ENCODE assay signal across 3 fruit fly cellular contexts in genomic region chrX:4982430-4982829, dm6.
TF ChIP-seq lines count a peak whose summit lies in the region.

No protein-coding gene starts in this region.

- no peak for TF ChIP-seq CTCF in whole organism, embryonic (GFP tag; optimal IDR thresholded peaks at IDR 0.05; lab: Kevin White, UChicago)

TF ChIP-seq in whole organism, embryonic, 481 proteins besides CTCF, POLR2A, EP300 and RAD21:
- no peak for TF ChIP-seq chm (GFP tag; IDR thresholded peaks at IDR 0.05; lab: Robert Waterston, UW)
- TF ChIP-seq Drgx (GFP tag; IDR thresholded peaks at IDR 0.05; lab: Robert Waterston, UW): peak; percentile 31; the same call in 1 of the 2 replicates

TF ChIP-seq in whole organism, prepupa, 60 proteins besides CTCF, POLR2A, EP300 and RAD21 (continues in another document):
- TF ChIP-seq Sox15 (GFP tag; optimal IDR thresholded peaks at IDR 0.05; lab: Kevin White, UChicago) (no peak), Sox102F (GFP tag; optimal IDR thresholded peaks at IDR 0.05; lab: Kevin White, UChicago) (no peak), Ets96B (tag; optimal IDR thresholded peaks at IDR 0.05; lab: Kevin White, UChicago) (no peak), CG6854 (GFP tag; optimal IDR thresholded peaks at IDR 0.05; lab: Kevin White, UChicago) (no peak), cyc (GFP tag; optimal IDR thresholded peaks at IDR 0.05; lab: Kevin White, UChicago) (no peak), CG4318 (GFP tag; optimal IDR thresholded peaks at IDR 0.05; lab: Kevin White, UChicago) (peak; percentile 27), Eip78C (GFP tag; lab: Kevin White, UChicago) (peak; percentile 21), topi (GFP tag; optimal IDR thresholded peaks at IDR 0.05; lab: Kevin White, UChicago) (no peak), CG6808 (GFP tag; optimal IDR thresholded peaks at IDR 0.05; lab: Kevin White, UChicago) (no peak), CG11294 (GFP tag; IDR thresholded peaks at IDR 0.05; lab: Robert Waterston, UW) (no peak), fd59A (GFP tag; optimal IDR thresholded peaks at IDR 0.05; lab: Kevin White, UChicago) (no peak), net (GFP tag; optimal IDR thresholded peaks at IDR 0.05; lab: Kevin White, UChicago) (no peak), ss (GFP tag; optimal IDR thresholded peaks at IDR 0.05; lab: Kevin White, UChicago) (no peak), Hr39 (GFP tag; optimal IDR thresholded peaks at IDR 0.05; lab: Kevin White, UChicago) (no peak), CG10631 (GFP tag; optimal IDR thresholded peaks at IDR 0.05; lab: Kevin White, UChicago) (no peak), vri (GFP tag; optimal IDR thresholded peaks at IDR 0.05; lab: Kevin White, UChicago) (no peak), CG34406 (GFP tag; optimal IDR thresholded peaks at IDR 0.05; lab: Kevin White, UChicago) (no peak), CG9139 (GFP tag; optimal IDR thresholded peaks at IDR 0.05; lab: Kevin White, UChicago) (no peak), salr (GFP tag; optimal IDR thresholded peaks at IDR 0.05; lab: Kevin White, UChicago) (no peak), CG16779 (tag; optimal IDR thresholded peaks at IDR 0.05; lab: Kevin White, UChicago) (no peak), Eip75B (GFP tag; optimal IDR thresholded peaks at IDR 0.05; lab: Kevin White, UChicago) (no peak), CG31627 (GFP tag; optimal IDR thresholded peaks at IDR 0.05; lab: Kevin White, UChicago) (no peak), esn (GFP tag; optimal IDR thresholded peaks at IDR 0.05; lab: Kevin White, UChicago) (no peak), acj6 (GFP tag; optimal IDR thresholded peaks at IDR 0.05; lab: Kevin White, UChicago) (no peak), CG7368 (GFP tag; optimal IDR thresholded peaks at IDR 0.05; lab: Kevin White, UChicago) (no peak), CG11902 (GFP tag; optimal IDR thresholded peaks at IDR 0.05; lab: Kevin White, UChicago) (no peak), Gug (GFP tag; IDR thresholded peaks at IDR 0.05; lab: Robert Waterston, UW) (no peak), pdm3 (GFP tag; optimal IDR thresholded peaks at IDR 0.05; lab: Kevin White, UChicago) (no peak), CG3032 (tag; optimal IDR thresholded peaks at IDR 0.05; lab: Kevin White, UChicago) (no peak), lz (GFP tag; optimal IDR thresholded peaks at IDR 0.05; lab: Kevin White, UChicago) (no peak), OdsH (GFP tag; optimal IDR thresholded peaks at IDR 0.05; lab: Kevin White, UChicago) (no peak), CG1621 (tag; optimal IDR thresholded peaks at IDR 0.05; lab: Kevin White, UChicago) (no peak), Hr38 (GFP tag; optimal IDR thresholded peaks at IDR 0.05; lab: Kevin White, UChicago) (no peak), Ets21C (GFP tag; optimal IDR thresholded peaks at IDR 0.05; lab: Kevin White, UChicago) (no peak), svp (GFP tag; lab: Kevin White, UChicago) (no peak), CG6276 (GFP tag; optimal IDR thresholded peaks at IDR 0.05; lab: Kevin White, UChicago) (peak; percentile 28), Eip93F (GFP tag; optimal IDR thresholded peaks at IDR 0.05; lab: Kevin White, UChicago) (no peak), CG8632 (GFP tag; optimal IDR thresholded peaks at IDR 0.05; lab: Kevin White, UChicago) (no peak), Lpt (GFP tag; optimal IDR thresholded peaks at IDR 0.05; lab: Kevin White, UChicago) (no peak), dac (GFP tag; optimal IDR thresholded peaks at IDR 0.05; lab: Kevin White, UChicago) (peak; percentile 46), spab (GFP tag; optimal IDR thresholded peaks at IDR 0.05; lab: Kevin White, UChicago) (no peak), fd85E (GFP tag; optimal IDR thresholded peaks at IDR 0.05; lab: Kevin White, UChicago) (no peak), Met (GFP tag; optimal IDR thresholded peaks at IDR 0.05; lab: Kevin White, UChicago) (no peak), CG6792 (GFP tag; optimal IDR thresholded peaks at IDR 0.05; lab: Kevin White, UChicago) (no peak), CG3919 (GFP tag; optimal IDR thresholded peaks at IDR 0.05; lab: Kevin White, UChicago) (no peak), Sox14 (GFP tag; optimal IDR thresholded peaks at IDR 0.05; lab: Kevin White, UChicago) (no peak), CG15336 (GFP tag; IDR thresholded peaks at IDR 0.05; lab: Robert Waterston, UW) (peak; percentile 54), achi (GFP tag; optimal IDR thresholded peaks at IDR 0.05; lab: Kevin White, UChicago) (peak; percentile 4)

TF ChIP-seq in whole organism, pupa, 21 proteins besides CTCF, POLR2A, EP300 and RAD21:
- TF ChIP-seq CG8301 (tag; optimal IDR thresholded peaks at IDR 0.05; lab: Kevin White, UChicago): peak; percentile 46
- peak; percentile 58; the same call in 2 of the 3 replicates for TF ChIP-seq fd96Ca (GFP tag; IDR thresholded peaks at IDR 0.05; lab: Robert Waterston, UW)
- no peak for TF ChIP-seq CG8159 (tag; optimal IDR thresholded peaks at IDR 0.05; lab: Kevin White, UChicago)
- peak; percentile 35; the same call in 1 of the 2 replicates for TF ChIP-seq CG32121 (GFP tag; IDR thresholded peaks at IDR 0.05; lab: Robert Waterston, UW)
- peak; percentile 59 for TF ChIP-seq CG14655 (GFP tag; optimal IDR thresholded peaks at IDR 0.05; lab: Kevin White, UChicago)
- no peak for TF ChIP-seq CG13204 (GFP tag; optimal IDR thresholded peaks at IDR 0.05; lab: Kevin White, UChicago)
- TF ChIP-seq CG12605 (GFP tag; IDR thresholded peaks at IDR 0.05; lab: Robert Waterston, UW): no peak
- TF ChIP-seq Snoo (tag; optimal IDR thresholded peaks at IDR 0.05; lab: Kevin White, UChicago): no peak
- TF ChIP-seq CG34367 (tag; optimal IDR thresholded peaks at IDR 0.05; lab: Kevin White, UChicago): no peak
- TF ChIP-seq CG17806 (tag; optimal IDR thresholded peaks at IDR 0.05; lab: Kevin White, UChicago): no peak
- no peak for TF ChIP-seq Pif1A (GFP tag; optimal IDR thresholded peaks at IDR 0.05; lab: Kevin White, UChicago)
- no peak for TF ChIP-seq EcR (GFP tag; optimal IDR thresholded peaks at IDR 0.05; lab: Kevin White, UChicago)
- no peak for TF ChIP-seq Ets98B (GFP tag; IDR thresholded peaks at IDR 0.05; lab: Robert Waterston, UW)
- no peak for TF ChIP-seq D1 (tag; optimal IDR thresholded peaks at IDR 0.05; lab: Kevin White, UChicago)
- TF ChIP-seq Pif1B (GFP tag; optimal IDR thresholded peaks at IDR 0.05; lab: Kevin White, UChicago): no peak
